Worm (Caenorhabditis elegans) whole organism, L1 larva: ENCODE results near the gene R04B5.6.

Source experiments
- aha-1 ChIP-seq: fragments of 150-350 bp; optimal IDR thresholded peaks from 2 replicates; lab custom pipeline; 2014; ENCODE audit warnings: missing biosample characterization, missing genetic modification characterization
- fos-1 ChIP-seq: fragments of 150-350 bp; optimal IDR thresholded peaks from 2 replicates; lab custom pipeline; 2014; ENCODE audit warnings: missing biosample characterization, missing genetic modification characterization
- jun-1 ChIP-seq: fragments of 150-350 bp; optimal IDR thresholded peaks from 2 replicates; lab custom pipeline; 2014; ENCODE audit warnings: missing biosample characterization, missing genetic modification reagents, missing genetic modification characterization
- lin-13 ChIP-seq: fragments of 150-350 bp; optimal IDR thresholded peaks from 2 replicates; lab custom pipeline; 2014; ENCODE audit warnings: missing biosample characterization, missing genetic modification reagents, missing genetic modification characterization
- lsy-2 ChIP-seq, 2 experiments: fragments of 150-350 bp; optimal IDR thresholded peaks; 2 replicates each; lab custom pipeline; 2014; ENCODE audit warnings: missing biosample characterization in 2 of 2, missing genetic modification characterization in 2 of 2
- nhr-237 ChIP-seq: fragments of 150-350 bp; optimal IDR thresholded peaks from 2 replicates; lab custom pipeline; 2014; ENCODE audit warnings: missing biosample characterization, missing genetic modification characterization
- skn-1 ChIP-seq: fragments of 150-350 bp; optimal IDR thresholded peaks from 2 replicates; lab custom pipeline; 2014; ENCODE audit warnings: missing biosample characterization, missing genetic modification characterization
- unc-62 ChIP-seq: fragments of 150-350 bp; optimal IDR thresholded peaks from 2 replicates; lab custom pipeline; 2014; ENCODE audit warnings: missing biosample characterization, missing genetic modification reagents, missing genetic modification characterization
- vab-15 ChIP-seq: sonication (generic microtip); optimal IDR thresholded peaks from 2 replicates; lab custom pipeline; 2017; ENCODE audit warnings: missing genotype, mild to moderate bottlenecking, missing genetic modification characterization, missing compliant biosample characterization

ce11 chrV:10101916-10102315, 17.0 kb downstream of the R04B5.6 start, which contains the start of gene C08B6.14:
- TF ChIP-seq nhr-237 (tag; lab: Kevin White, UChicago) (no peak), unc-62 (GFP tag; lab: Kevin White, UChicago) (no peak), lin-13 (GFP tag; lab: Kevin White, UChicago) (no peak), fos-1 (tag; lab: Kevin White, UChicago) (no peak), vab-15 (tag; lab: Kevin White, UChicago) (no peak), aha-1 (tag; lab: Kevin White, UChicago) (no peak), jun-1 (no peak), lsy-2 (tag; optimal IDR thresholded peaks at IDR 0.05; lab: Kevin White, UChicago) (no peak), skn-1 (no peak)
